Fruit fly (Drosophila melanogaster) whole organism, embryonic: ENCODE measurements around the gene E2f1.
A peak's percentile ranks its signal among the peaks of the same experiment; 100 is the strongest.

Experiments used
- Asciz ChIP-seq: fragments of 200-800 bp; sonication (Bioruptor generic); optimal IDR thresholded peaks from 2 replicates; lab custom pipeline; 2017; ENCODE audit warnings: missing biosample characterization, mild to moderate bottlenecking, missing genetic modification characterization, missing genetic modification reagents
- CG11085 ChIP-seq: fragments of 200-800 bp; sonication (Bioruptor generic); IDR thresholded peaks from 2 replicates; pipeline ENCODE4 v1.3.6; 2022; ENCODE audit warnings: missing biosample characterization, missing genetic modification characterization
- CG11695 ChIP-seq: fragments of 200-800 bp; sonication (Bioruptor generic); IDR thresholded peaks from 3 replicates; pipeline ENCODE4 v1.3.6; 2022; ENCODE audit warnings: missing biosample characterization, missing genetic modification characterization
- CG12104 ChIP-seq: fragments of 200-800 bp; sonication (Bioruptor generic); optimal IDR thresholded peaks from 3 replicates; lab custom pipeline; 2016; ENCODE audit warnings: missing biosample characterization, missing genetic modification characterization
- CG12391 ChIP-seq: fragments of 200-800 bp; sonication (Bioruptor generic); optimal IDR thresholded peaks from 3 replicates; lab custom pipeline; 2018; ENCODE audit warnings: missing biosample characterization, mild to moderate bottlenecking, missing genetic modification characterization, moderate library complexity
- CG14050 ChIP-seq: fragments of 200-800 bp; sonication (Bioruptor generic); IDR thresholded peaks from 3 replicates; pipeline ENCODE4 v1.3.6; 2022; ENCODE audit warnings: missing biosample characterization, missing genetic modification characterization
- CG14667 ChIP-seq: fragments of 200-800 bp; sonication (Bioruptor generic); IDR thresholded peaks from 2 replicates; pipeline ENCODE4 v1.3.6; 2022; ENCODE audit warnings: missing biosample characterization, missing genetic modification characterization
- CG15073 ChIP-seq: fragments of 200-800 bp; sonication (Bioruptor generic); optimal IDR thresholded peaks from 2 replicates; lab custom pipeline; 2016; ENCODE audit warnings: missing biosample characterization, missing genetic modification characterization
- CG15269 ChIP-seq: fragments of 200-800 bp; sonication (Bioruptor generic); optimal IDR thresholded peaks from 2 replicates; lab custom pipeline; 2018; ENCODE audit warnings: missing biosample characterization, mild to moderate bottlenecking, missing genetic modification characterization, moderate library complexity
- CG17385 ChIP-seq: fragments of 200-800 bp; sonication (Bioruptor generic); optimal IDR thresholded peaks from 3 replicates; lab custom pipeline; 2018; ENCODE audit warnings: missing biosample characterization, mild to moderate bottlenecking, missing genetic modification characterization
- CG17802 ChIP-seq: fragments of 200-800 bp; sonication (Bioruptor generic); optimal IDR thresholded peaks from 2 replicates; lab custom pipeline; 2018; ENCODE audit warnings: missing biosample characterization, mild to moderate bottlenecking, missing genetic modification characterization, moderate library complexity
- CG2678 ChIP-seq: fragments of 200-800 bp; sonication (Bioruptor generic); optimal IDR thresholded peaks from 3 replicates; lab custom pipeline; 2019; ENCODE audit warnings: missing biosample characterization, mild to moderate bottlenecking, missing genetic modification characterization, moderate library complexity
- CG2875 ChIP-seq: fragments of 200-800 bp; sonication (Bioruptor generic); optimal IDR thresholded peaks from 2 replicates; lab custom pipeline; 2017; ENCODE audit warnings: missing biosample characterization, mild to moderate bottlenecking, missing genetic modification characterization, missing genetic modification reagents
- CG3726 ChIP-seq: fragments of 200-800 bp; sonication (Bioruptor generic); IDR thresholded peaks from 3 replicates; pipeline ENCODE4, ENCODE4 v1.3.6; 2022; ENCODE audit warnings: missing biosample characterization, missing genetic modification characterization
- CG4617 ChIP-seq: fragments of 200-800 bp; sonication (Bioruptor generic); optimal IDR thresholded peaks from 3 replicates; lab custom pipeline; 2016; ENCODE audit warnings: missing biosample characterization, missing genetic modification characterization, borderline replicate concordance
- CG6854 ChIP-seq: fragments of 200-800 bp; sonication (Bioruptor generic); optimal IDR thresholded peaks from 3 replicates; lab custom pipeline; 2017; ENCODE audit warnings: missing biosample characterization, mild to moderate bottlenecking, missing genetic modification characterization
- CG7271 ChIP-seq: fragments of 200-800 bp; sonication (Bioruptor generic); optimal IDR thresholded peaks from 2 replicates; lab custom pipeline; 2018; ENCODE audit warnings: missing biosample characterization, mild to moderate bottlenecking, missing genetic modification characterization, moderate library complexity
- CG8281 ChIP-seq: fragments of 200-800 bp; sonication (Bioruptor generic); optimal IDR thresholded peaks from 2 replicates; lab custom pipeline; 2018; ENCODE audit warnings: missing biosample characterization, mild to moderate bottlenecking, missing genetic modification characterization, moderate library complexity
- CG8359 ChIP-seq: fragments of 200-800 bp; sonication (Bioruptor generic); optimal IDR thresholded peaks from 2 replicates; lab custom pipeline; 2017; ENCODE audit warnings: missing biosample characterization, mild to moderate bottlenecking, missing genetic modification characterization, borderline replicate concordance
- CG9215 ChIP-seq: fragments of 200-800 bp; sonication (Bioruptor generic); IDR thresholded peaks from 2 replicates; pipeline ENCODE4 v1.3.6; 2022; ENCODE audit warnings: missing biosample characterization, missing genetic modification characterization
- CG9817 ChIP-seq: fragments of 200-800 bp; sonication (Bioruptor generic); optimal IDR thresholded peaks from 2 replicates; lab custom pipeline; 2018; ENCODE audit warnings: missing biosample characterization, mild to moderate bottlenecking, missing genetic modification characterization, moderate library complexity
- CrebB ChIP-seq: fragments of 200-800 bp; sonication (Bioruptor generic); optimal IDR thresholded peaks from 3 replicates; lab custom pipeline; 2018; ENCODE audit warnings: missing biosample characterization, mild to moderate bottlenecking, missing genetic modification characterization
- Doc2 ChIP-seq: fragments of 200-800 bp; sonication (Bioruptor generic); IDR thresholded peaks from 2 replicates; pipeline ENCODE4 v1.3.6; 2022; ENCODE audit warnings: missing biosample characterization, missing genetic modification characterization
- E2f2 ChIP-seq: fragments of 200-800 bp; sonication (Bioruptor generic); IDR thresholded peaks from 2 replicates; pipeline ENCODE4 v1.3.6; 2022; ENCODE audit warnings: missing biosample characterization, missing genetic modification characterization
- Elba2 ChIP-seq: fragments of 200-800 bp; sonication (Bioruptor generic); optimal IDR thresholded peaks from 3 replicates; lab custom pipeline; 2016; ENCODE audit warnings: missing biosample characterization, missing genetic modification characterization
- Ets97D ChIP-seq: fragments of 200-800 bp; sonication (Bioruptor generic); optimal IDR thresholded peaks from 3 replicates; lab custom pipeline; 2016; ENCODE audit warnings: missing biosample characterization, missing genetic modification characterization
- H15 ChIP-seq: fragments of 200-800 bp; sonication (Bioruptor generic); IDR thresholded peaks from 3 replicates; pipeline ENCODE4 v1.3.6; 2022; ENCODE audit warnings: missing biosample characterization, missing genetic modification characterization
- Max ChIP-seq: fragments of 200-800 bp; sonication (Bioruptor generic); optimal IDR thresholded peaks from 2 replicates; lab custom pipeline; 2016; ENCODE audit warnings: missing biosample characterization, mild to moderate bottlenecking, missing genetic modification characterization
- Trl ChIP-seq, 3 experiments: fragments of >200 bp in 2 of 3; fragments of 200-800 bp in 1 of 3; sonication (Bioruptor generic) in 1 of 3; optimal IDR thresholded peaks; 2 replicates in 1 of 3; 3 replicates in 2 of 3; lab custom pipeline; 2016 to 2017; ENCODE audit warnings: missing biosample characterization in 1 of 3, missing genetic modification characterization in 1 of 3
- al ChIP-seq: fragments of 200-800 bp; sonication (Bioruptor generic); IDR thresholded peaks from 2 replicates; pipeline ENCODE4 v1.3.6; 2022; ENCODE audit warnings: missing biosample characterization, missing genetic modification characterization
- ase ChIP-seq: fragments of 200-800 bp; sonication (Bioruptor generic); IDR thresholded peaks from 3 replicates; pipeline ENCODE4 v1.3.6; 2022; ENCODE audit warnings: missing biosample characterization, missing genetic modification characterization
- ato ChIP-seq: fragments of 200-800 bp; sonication (Bioruptor generic); IDR thresholded peaks from 2 replicates; pipeline ENCODE4 v1.3.6; 2022; ENCODE audit warnings: missing biosample characterization, missing genetic modification characterization; ENCODE audit not compliant: partially characterized antibody
- bab2 ChIP-seq: fragments of 200-800 bp; sonication (Bioruptor generic); optimal IDR thresholded peaks from 2 replicates; lab custom pipeline; 2016; ENCODE audit warnings: missing biosample characterization, missing genetic modification characterization
- cas ChIP-seq: fragments of 200-800 bp; sonication (Bioruptor generic); IDR thresholded peaks from 2 replicates; pipeline ENCODE4 v1.3.6; 2022; ENCODE audit warnings: missing biosample characterization, missing genetic modification characterization
- ci ChIP-seq: fragments of 200-800 bp; sonication (Bioruptor generic); IDR thresholded peaks from 3 replicates; pipeline ENCODE4 v1.3.6; 2022; ENCODE audit warnings: missing biosample characterization, missing genetic modification characterization
- croc ChIP-seq: fragments of 200-800 bp; sonication (Bioruptor generic); conservative IDR thresholded peaks from 3 replicates; pipeline ENCODE4 v1.3.6; 2022; ENCODE audit warnings: missing biosample characterization, missing genetic modification characterization
- crol ChIP-seq: fragments of 200-800 bp; sonication (Bioruptor generic); IDR thresholded peaks from 2 replicates; pipeline ENCODE4 v1.3.6; 2022; ENCODE audit warnings: missing biosample characterization, missing genetic modification characterization
- gcm ChIP-seq: fragments of 200-800 bp; sonication (Bioruptor generic); optimal IDR thresholded peaks from 2 replicates; lab custom pipeline; 2019; ENCODE audit warnings: missing biosample characterization, mild to moderate bottlenecking, missing genetic modification characterization, moderate library complexity
- gt ChIP-seq: fragments of 200-800 bp; sonication (Bioruptor generic); IDR thresholded peaks from 2 replicates; pipeline ENCODE4 v1.3.6; 2022; ENCODE audit warnings: missing biosample characterization, missing genetic modification characterization
- hbn ChIP-seq: fragments of 200-800 bp; sonication (Bioruptor generic); IDR thresholded peaks from 2 replicates; pipeline ENCODE4 v1.3.6; 2022; ENCODE audit warnings: missing biosample characterization, missing genetic modification characterization; ENCODE audit not compliant: partially characterized antibody
- kah ChIP-seq: fragments of 200-800 bp; sonication (Bioruptor generic); optimal IDR thresholded peaks from 2 replicates; lab custom pipeline; 2018; ENCODE audit warnings: missing biosample characterization, mild to moderate bottlenecking, missing genetic modification characterization
- nom ChIP-seq: fragments of 200-800 bp; sonication (Bioruptor generic); optimal IDR thresholded peaks from 2 replicates; lab custom pipeline; 2017; ENCODE audit warnings: missing biosample characterization, missing genetic modification characterization, mild to moderate bottlenecking, moderate library complexity, missing genetic modification reagents
- odd ChIP-seq: fragments of 200-800 bp; sonication (Bioruptor generic); optimal IDR thresholded peaks from 2 replicates; lab custom pipeline; 2017; ENCODE audit warnings: missing biosample characterization, mild to moderate bottlenecking, missing genetic modification characterization
- pho ChIP-seq: fragments of 200-800 bp; sonication (Bioruptor generic); optimal IDR thresholded peaks from 2 replicates; lab custom pipeline; 2016; ENCODE audit warnings: missing biosample characterization, missing genetic modification characterization
- pita ChIP-seq: fragments of 200-800 bp; sonication (Bioruptor generic); optimal IDR thresholded peaks from 2 replicates; lab custom pipeline; 2017; ENCODE audit warnings: missing biosample characterization, mild to moderate bottlenecking, missing genetic modification characterization
- pum ChIP-seq: fragments of 200-800 bp; sonication (Bioruptor generic); optimal IDR thresholded peaks from 2 replicates; lab custom pipeline; 2016; ENCODE audit warnings: missing biosample characterization, missing genetic modification characterization
- row ChIP-seq: fragments of 200-800 bp; sonication (Bioruptor generic); IDR thresholded peaks from 3 replicates; pipeline ENCODE4 v1.3.6; 2022; ENCODE audit warnings: missing biosample characterization, missing genetic modification characterization
- salm ChIP-seq: fragments of 200-800 bp; sonication (Bioruptor generic); optimal IDR thresholded peaks from 2 replicates; lab custom pipeline; 2018; ENCODE audit warnings: missing biosample characterization, mild to moderate bottlenecking, missing genetic modification characterization
- so ChIP-seq: fragments of 200-800 bp; sonication (Bioruptor generic); IDR thresholded peaks from 3 replicates; pipeline ENCODE4 v1.3.6; 2022; ENCODE audit warnings: missing biosample characterization, missing genetic modification characterization
- ssp ChIP-seq: fragments of 200-800 bp; sonication (Bioruptor generic); IDR thresholded peaks from 2 replicates; pipeline ENCODE4 v1.3.6; 2022; ENCODE audit warnings: missing biosample characterization, missing genetic modification characterization
- toy ChIP-seq: fragments of 200-800 bp; sonication (Bioruptor generic); IDR thresholded peaks from 2 replicates; pipeline ENCODE4 v1.3.6; 2022; ENCODE audit warnings: missing biosample characterization, missing genetic modification characterization

Gene E2f1

DNA sequence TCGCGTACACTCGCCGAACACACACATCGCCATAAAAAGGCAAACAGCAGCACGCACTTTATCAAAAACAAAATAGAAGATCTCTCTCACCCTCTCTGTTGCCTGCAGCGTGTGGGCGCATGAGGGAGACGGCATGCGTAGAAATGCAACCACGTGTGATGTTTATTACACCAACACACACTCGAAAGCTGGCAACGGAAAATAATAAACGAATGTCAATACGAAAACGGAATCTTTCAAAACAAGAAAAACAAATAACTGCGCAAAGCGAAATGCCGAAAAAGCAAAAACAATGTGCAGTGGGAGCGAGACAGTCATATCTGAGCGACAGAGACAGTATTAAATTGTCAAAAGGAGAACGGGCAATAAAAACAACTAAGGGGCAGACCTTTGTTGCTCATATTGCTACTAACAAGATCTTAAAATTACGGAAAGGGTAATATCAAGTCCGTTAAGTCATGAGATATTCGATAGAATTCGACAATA lies 47.3 kb downstream of the E2f1 start (continued):
- TF ChIP-seq toy (GFP tag; lab: Robert Waterston, UW), result no peak
- peak; percentile 7 for TF ChIP-seq Elba2 (GFP tag; lab: Kevin White, UChicago)
- TF ChIP-seq Ets97D (GFP tag; lab: Kevin White, UChicago), result peak; percentile 59
- TF ChIP-seq CG12104 (GFP tag; lab: Kevin White, UChicago), result peak; percentile 44
- no peak for TF ChIP-seq hbn
- peak; percentile 20 for TF ChIP-seq CG9817 (tag; lab: Kevin White, UChicago)
- TF ChIP-seq CG8281 (tag; lab: Kevin White, UChicago), result peak; percentile 80
- TF ChIP-seq so (GFP tag; lab: Robert Waterston, UW), result no peak
- TF ChIP-seq CG2875, result peak; percentile 91
- peak; percentile 28 for TF ChIP-seq salm (tag; lab: Kevin White, UChicago)
- no peak for TF ChIP-seq CG15269 (tag; lab: Kevin White, UChicago)
- TF ChIP-seq row (GFP tag; lab: Robert Waterston, UW), result no peak
- TF ChIP-seq CG3726, result no peak
- TF ChIP-seq CG2678 (tag; lab: Kevin White, UChicago), result peak; percentile 78
- peak; percentile 84 for TF ChIP-seq gcm (GFP tag; lab: Kevin White, UChicago)
- TF ChIP-seq ci (GFP tag; lab: Robert Waterston, UW), result no peak
- peak; percentile 85 for TF ChIP-seq Max
- no peak for TF ChIP-seq pita
- TF ChIP-seq CG4617 (GFP tag; lab: Kevin White, UChicago), result no peak
- TF ChIP-seq CG14050 (GFP tag; lab: Robert Waterston, UW), result no peak
- no peak for TF ChIP-seq pum (GFP tag; lab: Kevin White, UChicago)
- peak; percentile 89 for TF ChIP-seq bab2
- TF ChIP-seq ase, result no peak
- TF ChIP-seq CG11695 (GFP tag; lab: Robert Waterston, UW), result no peak
- TF ChIP-seq CG7271 (tag; lab: Kevin White, UChicago), result peak; percentile 79
- TF ChIP-seq croc (GFP tag; lab: Robert Waterston, UW), result no peak
- peak; percentile 52 for TF ChIP-seq CG6854 (GFP tag; lab: Kevin White, UChicago)
- TF ChIP-seq crol (GFP tag; lab: Robert Waterston, UW), result no peak
- TF ChIP-seq ato, result no peak
- no peak for TF ChIP-seq H15 (GFP tag; lab: Robert Waterston, UW)
- no peak for TF ChIP-seq CG9215
- peak; percentile 89 for TF ChIP-seq odd
- no peak for TF ChIP-seq al
- no peak for TF ChIP-seq CG15073 (GFP tag; lab: Kevin White, UChicago)
- peak; percentile 91 for TF ChIP-seq Asciz (GFP tag; lab: Kevin White, UChicago)
- peak; percentile 80 for TF ChIP-seq CG8359
- no peak for TF ChIP-seq ssp (GFP tag; lab: Robert Waterston, UW)
- TF ChIP-seq CrebB (tag; lab: Kevin White, UChicago), result peak; percentile 85
- no peak for TF ChIP-seq gt
- TF ChIP-seq CG14667 (GFP tag; lab: Robert Waterston, UW), result no peak
- no peak for TF ChIP-seq E2f2 (GFP tag; lab: Robert Waterston, UW)
- no peak for TF ChIP-seq Doc2
- TF ChIP-seq kah (GFP tag; lab: Kevin White, UChicago), result peak; percentile 93
- TF ChIP-seq pho (GFP tag; lab: Kevin White, UChicago), result peak; percentile 12
- peak; percentile 64 for TF ChIP-seq nom (GFP tag; lab: Kevin White, UChicago)
- no peak for TF ChIP-seq CG11085
- TF ChIP-seq CG17802, result peak; percentile 25
- peak; percentile 13 for TF ChIP-seq CG12391
- TF ChIP-seq CG17385, result peak; percentile 53
- peak; percentile 13 to 30 for TF ChIP-seq Trl (optimal IDR thresholded peaks at IDR 0.05; lab: Kevin White, UChicago)
- TF ChIP-seq Trl (GFP tag; optimal IDR thresholded peaks at IDR 0.05; lab: Kevin White, UChicago), result peak; percentile 84
- no peak for TF ChIP-seq cas
